Worm (Caenorhabditis elegans): ENCODE measurements around the gene mdt-26.

Gene mdt-26

ce11 chrII:5649236-5650004, 11.6 kb upstream of the mdt-26 start, which contains the start of the genes sam-4, F59E12.17 and zyg-1:
TSS of gene sam-4 (minus strand) at chrII:5649286.
TSS of gene F59E12.17 (minus strand) at chrII:5649470.
TSS of gene zyg-1 (plus strand) at chrII:5649748.
- TF ChIP-seq dao-5 (tag; optimal IDR thresholded peaks at IDR 0.05) (no peak), W03F9.2 (tag; optimal IDR thresholded peaks at IDR 0.05) (peak; percentile 74), him-1 (tag; optimal IDR thresholded peaks at IDR 0.05) (no peak)

ce11 chrII:5651426-5651825, 9.6 kb upstream of the mdt-26 start:
- TF ChIP-seq dao-5 (tag; optimal IDR thresholded peaks at IDR 0.05): no peak
- TF ChIP-seq him-1 (tag; optimal IDR thresholded peaks at IDR 0.05): no peak
- TF ChIP-seq W03F9.2 (tag; optimal IDR thresholded peaks at IDR 0.05): no peak

DNA sequence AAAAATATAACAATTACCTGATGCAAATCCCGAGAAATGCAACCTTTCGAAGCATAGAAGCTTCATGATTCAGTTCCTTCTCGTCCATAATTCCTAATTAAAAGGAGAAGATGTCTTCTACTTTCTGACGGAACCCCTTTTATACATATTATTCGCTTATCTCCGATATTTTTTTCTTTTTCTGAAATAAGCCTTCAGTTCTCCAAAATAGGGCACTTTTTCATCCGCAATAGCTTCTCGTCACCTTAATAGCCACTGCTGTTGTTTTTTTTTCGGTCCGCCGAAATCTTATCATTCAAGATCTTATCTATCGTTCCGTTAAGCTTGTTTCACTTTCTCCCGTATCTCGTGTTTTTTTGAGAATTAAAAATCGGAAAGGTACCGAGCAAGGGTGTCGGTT, 8.6 kb upstream of the mdt-26 start, which contains the start of gene bli-2:
bli-2 (minus strand) TSS at position 101 of the 400 bp plus-strand sequence.
- TF ChIP-seq W03F9.2 (tag; optimal IDR thresholded peaks at IDR 0.05) (no peak), dao-5 (tag; optimal IDR thresholded peaks at IDR 0.05) (no peak), him-1 (tag; optimal IDR thresholded peaks at IDR 0.05) (no peak)

- no peak for TF ChIP-seq W03F9.2 (tag; optimal IDR thresholded peaks at IDR 0.05)
- TF ChIP-seq him-1 (tag; optimal IDR thresholded peaks at IDR 0.05): no peak
- no peak for TF ChIP-seq dao-5 (tag; optimal IDR thresholded peaks at IDR 0.05)
Observed at ce11 chrII:5654215-5654614, 6.8 kb upstream of the mdt-26 start, which contains the start of gene F59E12.1. TSS of gene F59E12.1 (plus strand) at chrII:5654515.

- no peak for TF ChIP-seq W03F9.2 (tag; optimal IDR thresholded peaks at IDR 0.05)
- TF ChIP-seq dao-5 (tag; optimal IDR thresholded peaks at IDR 0.05): no peak
- TF ChIP-seq him-1 (tag; optimal IDR thresholded peaks at IDR 0.05): no peak
Observed at ce11 chrII:5659675-5660074, 1.3 kb upstream of the mdt-26 start, which contains the start of gene fut-3. TSS of gene fut-3 (minus strand) at chrII:5659775.

ce11 chrII:5660155-5660554, 826 bp upstream of the mdt-26 start:
- TF ChIP-seq dao-5 (tag; optimal IDR thresholded peaks at IDR 0.05) (no peak), W03F9.2 (tag; optimal IDR thresholded peaks at IDR 0.05) (no peak), him-1 (tag; optimal IDR thresholded peaks at IDR 0.05) (no peak)

DNA sequence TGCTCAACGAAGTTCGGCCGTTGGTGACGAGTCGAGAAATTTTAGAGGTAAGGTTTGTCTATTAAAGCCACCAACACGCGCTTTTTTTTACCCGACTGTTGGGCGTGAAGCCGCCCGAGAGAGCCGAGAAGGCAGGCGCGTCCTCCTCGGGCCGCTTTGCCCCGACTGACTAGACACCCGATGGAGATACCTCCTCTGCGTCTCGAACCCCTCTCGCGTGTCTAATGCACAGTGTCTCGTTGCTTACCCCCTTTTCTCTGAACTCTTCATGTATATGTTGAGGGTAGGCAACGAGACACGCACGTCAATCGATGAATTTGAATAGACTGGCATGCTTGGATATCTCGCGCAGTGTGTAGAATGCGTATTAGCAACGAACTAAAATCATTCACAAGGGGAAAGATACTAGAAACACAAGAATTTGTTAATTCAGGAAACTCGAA, 775 bp downstream of the mdt-26 start:
- TF ChIP-seq dao-5 (tag; optimal IDR thresholded peaks at IDR 0.05) (peak; percentile 69), him-1 (tag; optimal IDR thresholded peaks at IDR 0.05) (peak; percentile 84), W03F9.2 (tag; optimal IDR thresholded peaks at IDR 0.05) (no peak)

- no peak for TF ChIP-seq W03F9.2 (tag; optimal IDR thresholded peaks at IDR 0.05)
- TF ChIP-seq dao-5 (tag; optimal IDR thresholded peaks at IDR 0.05): no peak
- TF ChIP-seq him-1 (tag; optimal IDR thresholded peaks at IDR 0.05): no peak
Observed at ce11 chrII:5663180-5663791, 2.3 kb downstream of the mdt-26 start.

DNA sequence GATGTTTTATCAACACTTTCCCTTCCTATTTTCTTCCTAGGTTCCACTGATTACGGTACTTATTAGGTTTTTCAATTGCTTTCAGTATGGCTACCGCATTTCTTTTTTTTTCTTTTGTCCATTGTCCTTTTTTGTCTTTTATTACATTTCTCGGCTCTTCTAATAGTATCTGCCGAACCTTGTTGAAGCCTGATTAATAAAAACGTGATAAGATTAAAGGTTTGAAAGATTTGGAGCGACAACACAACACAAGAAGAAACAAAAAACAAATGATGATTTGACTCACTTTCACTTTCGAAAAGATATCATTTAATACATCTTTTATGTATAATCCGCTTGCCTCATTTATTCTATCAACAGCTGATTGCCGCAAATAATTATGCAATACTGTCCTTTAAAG, 4.0 kb downstream of the mdt-26 start, which contains the start of gene C25H3.15:
C25H3.15 (plus strand) TSS at position 301 of the 400 bp plus-strand sequence.
- TF ChIP-seq dao-5 (tag; optimal IDR thresholded peaks at IDR 0.05) (no peak), W03F9.2 (tag; optimal IDR thresholded peaks at IDR 0.05) (no peak), him-1 (tag; optimal IDR thresholded peaks at IDR 0.05) (no peak)

- TF ChIP-seq W03F9.2 (tag; optimal IDR thresholded peaks at IDR 0.05): no peak
- TF ChIP-seq him-1 (tag; optimal IDR thresholded peaks at IDR 0.05): no peak
- no peak for TF ChIP-seq dao-5 (tag; optimal IDR thresholded peaks at IDR 0.05)
Observed at ce11 chrII:5665991-5666390, 5.0 kb downstream of the mdt-26 start, which contains the start of gene C25H3.16. TSS of gene C25H3.16 (plus strand) at chrII:5666291.

DNA sequence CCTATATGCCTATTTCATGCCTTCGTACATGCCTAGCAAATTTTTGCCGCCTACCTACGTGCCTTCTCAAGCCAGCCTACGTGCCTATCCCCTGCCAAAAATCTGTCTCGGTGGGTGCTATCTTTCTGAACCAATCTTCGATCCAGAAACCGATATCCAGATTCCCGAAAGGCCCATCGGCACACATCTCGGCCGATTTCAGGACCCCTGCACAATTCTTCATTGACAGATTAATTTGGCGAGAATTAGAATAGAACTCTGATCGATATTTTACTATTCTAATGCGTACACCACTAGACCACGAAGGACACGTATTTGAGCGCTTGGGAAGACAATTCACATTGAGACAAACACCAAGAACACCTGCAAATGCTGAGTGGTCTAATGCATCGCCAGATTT, 6.6 kb downstream of the mdt-26 start:
- TF ChIP-seq dao-5 (tag; optimal IDR thresholded peaks at IDR 0.05): no peak
- TF ChIP-seq W03F9.2 (tag; optimal IDR thresholded peaks at IDR 0.05): no peak
- no peak for TF ChIP-seq him-1 (tag; optimal IDR thresholded peaks at IDR 0.05)

- TF ChIP-seq him-1 (tag; optimal IDR thresholded peaks at IDR 0.05): no peak
- no peak for TF ChIP-seq dao-5 (tag; optimal IDR thresholded peaks at IDR 0.05)
- no peak for TF ChIP-seq W03F9.2 (tag; optimal IDR thresholded peaks at IDR 0.05)
Observed at ce11 chrII:5668830-5669229, 7.8 kb downstream of the mdt-26 start, which contains the start of gene C25H3.7. TSS of gene C25H3.7 (minus strand) at chrII:5668930.

DNA sequence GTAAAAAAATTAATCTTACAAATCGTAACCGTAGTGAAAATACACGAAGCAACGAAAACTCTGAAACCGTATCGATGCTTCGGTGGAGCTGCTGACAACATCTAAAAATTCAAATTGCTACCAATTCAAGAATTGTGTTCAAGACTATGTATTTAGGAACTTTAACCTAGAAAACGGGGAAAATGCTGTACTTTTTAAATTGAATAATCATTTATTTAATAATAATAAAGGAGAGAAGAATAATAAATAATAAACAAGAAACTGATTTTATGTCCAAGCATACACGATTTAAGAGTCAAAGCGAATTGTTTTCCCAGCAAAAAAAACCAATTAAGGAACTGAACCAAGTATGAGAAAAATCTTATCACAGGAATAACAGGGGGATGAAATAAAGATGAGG, 8.6 kb downstream of the mdt-26 start, which contains the start of gene C25H3.17:
C25H3.17 (minus strand) TSS at position 101 of the 400 bp plus-strand sequence.
- TF ChIP-seq dao-5 (tag; optimal IDR thresholded peaks at IDR 0.05) (no peak), him-1 (tag; optimal IDR thresholded peaks at IDR 0.05) (no peak), W03F9.2 (tag; optimal IDR thresholded peaks at IDR 0.05) (no peak)

ce11 chrII:5680703-5681102, 19.7 kb downstream of the mdt-26 start, which contains the start of gene flp-27:
TSS of gene flp-27 (plus strand) at chrII:5681003.
- TF ChIP-seq W03F9.2 (tag; optimal IDR thresholded peaks at IDR 0.05) (no peak), dao-5 (tag; optimal IDR thresholded peaks at IDR 0.05) (no peak), him-1 (tag; optimal IDR thresholded peaks at IDR 0.05) (no peak)

Data from whole organism, L4/young adult.